Fruit fly (Drosophila melanogaster) whole organism, pupa: ENCODE measurements around the gene CG5577.
"Not testable (repeated sequence)": the region's sequence is repeated elsewhere in the genome, so short reads cannot be mapped to it uniquely, and the experiment has no call there.

Experiments used
- CG10348 ChIP-seq: fragments of 200-800 bp; sonication (Bioruptor generic); IDR thresholded peaks from 2 replicates; pipeline ENCODE4 v1.3.6; 2022; ENCODE audit warnings: missing biosample characterization, missing genetic modification characterization
- CG12605 ChIP-seq: fragments of 200-800 bp; sonication (Bioruptor generic); IDR thresholded peaks from 2 replicates; pipeline ENCODE4 v1.3.6; 2022; ENCODE audit warnings: missing biosample characterization, missing genetic modification characterization
- CG13204 ChIP-seq: fragments of 200-800 bp; sonication (Bioruptor generic); optimal IDR thresholded peaks from 2 replicates; lab custom pipeline; 2018; ENCODE audit warnings: missing biosample characterization, mild to moderate bottlenecking, missing genetic modification characterization, moderate library complexity
- CG14655 ChIP-seq: fragments of 200-800 bp; sonication (Bioruptor generic); optimal IDR thresholded peaks from 3 replicates; lab custom pipeline; 2017; ENCODE audit warnings: mild to moderate bottlenecking, missing biosample characterization, missing genetic modification reagents, missing genetic modification characterization
- CG15710 ChIP-seq: fragments of 200-800 bp; sonication (Bioruptor generic); optimal IDR thresholded peaks from 2 replicates; lab custom pipeline; 2018; ENCODE audit warnings: missing biosample characterization, mild to moderate bottlenecking, missing genetic modification characterization, moderate library complexity
- CG17806 ChIP-seq: fragments of 200-800 bp; sonication (Bioruptor generic); optimal IDR thresholded peaks from 2 replicates; lab custom pipeline; 2018; ENCODE audit warnings: missing biosample characterization, mild to moderate bottlenecking, missing genetic modification characterization, moderate library complexity
- CG32121 ChIP-seq: fragments of 200-800 bp; sonication (Bioruptor generic); IDR thresholded peaks from 2 replicates; pipeline ENCODE4 v1.3.6; 2022; ENCODE audit warnings: missing biosample characterization, missing genetic modification characterization
- CG34367 ChIP-seq: fragments of 200-800 bp; sonication (Bioruptor generic); optimal IDR thresholded peaks from 2 replicates; lab custom pipeline; 2018; ENCODE audit warnings: missing biosample characterization, mild to moderate bottlenecking, missing genetic modification characterization
- CG4496 ChIP-seq: fragments of 200-800 bp; sonication (Bioruptor generic); IDR thresholded peaks from 3 replicates; pipeline ENCODE4 v1.3.6; 2022; ENCODE audit warnings: missing biosample characterization, missing genetic modification characterization
- CG8159 ChIP-seq: fragments of 200-800 bp; sonication (Bioruptor generic); optimal IDR thresholded peaks from 3 replicates; lab custom pipeline; 2018; ENCODE audit warnings: missing biosample characterization, mild to moderate bottlenecking, missing genetic modification characterization, moderate library complexity
- CG8301 ChIP-seq: fragments of 200-800 bp; sonication (Bioruptor generic); optimal IDR thresholded peaks from 2 replicates; lab custom pipeline; 2018; ENCODE audit warnings: missing biosample characterization, mild to moderate bottlenecking, missing genetic modification characterization
- CG9948 ChIP-seq: fragments of 200-800 bp; sonication (Bioruptor generic); optimal IDR thresholded peaks from 2 replicates; lab custom pipeline; 2018; ENCODE audit warnings: missing biosample characterization, mild to moderate bottlenecking, missing genetic modification characterization, moderate library complexity
- D1 ChIP-seq: fragments of 200-800 bp; sonication (Bioruptor generic); optimal IDR thresholded peaks from 2 replicates; lab custom pipeline; 2018; ENCODE audit warnings: missing biosample characterization, mild to moderate bottlenecking, missing genetic modification characterization, moderate library complexity
- EcR ChIP-seq: fragments of 200-800 bp; sonication (Bioruptor generic); optimal IDR thresholded peaks from 3 replicates; lab custom pipeline; 2019; ENCODE audit warnings: missing biosample characterization, missing genetic modification characterization, mild to moderate bottlenecking, moderate library complexity, missing genetic modification reagents
- Ets98B ChIP-seq: fragments of 200-800 bp; sonication (Bioruptor generic); IDR thresholded peaks from 2 replicates; pipeline ENCODE4 v1.3.6; 2022; ENCODE audit warnings: missing biosample characterization, missing genetic modification characterization
- Pif1A ChIP-seq: fragments of 200-800 bp; sonication (Bioruptor generic); optimal IDR thresholded peaks from 3 replicates; lab custom pipeline; 2016; ENCODE audit warnings: missing biosample characterization, missing genetic modification characterization
- Pif1B ChIP-seq: fragments of 200-800 bp; sonication (Bioruptor generic); optimal IDR thresholded peaks from 3 replicates; lab custom pipeline; 2016; ENCODE audit warnings: missing biosample characterization, missing genetic modification characterization
- Snoo ChIP-seq: fragments of 200-800 bp; sonication (Bioruptor generic); optimal IDR thresholded peaks from 3 replicates; lab custom pipeline; 2017; ENCODE audit warnings: missing biosample characterization, mild to moderate bottlenecking, missing genetic modification characterization, inconsistent platforms
- fd96Ca ChIP-seq: fragments of 200-800 bp; sonication (Bioruptor generic); IDR thresholded peaks from 3 replicates; pipeline ENCODE4 v1.3.6; 2022; ENCODE audit warnings: missing biosample characterization, missing genetic modification characterization
- gl ChIP-seq: fragments of 200-800 bp; sonication (Bioruptor generic); optimal IDR thresholded peaks from 2 replicates; lab custom pipeline; 2018; ENCODE audit warnings: missing biosample characterization, mild to moderate bottlenecking, missing genetic modification characterization
- rn ChIP-seq: fragments of 200-800 bp; sonication (Bioruptor generic); IDR thresholded peaks from 2 replicates; pipeline ENCODE4 v1.3.6; 2022; ENCODE audit warnings: missing biosample characterization, missing genetic modification characterization

The CG5577 gene

DNA sequence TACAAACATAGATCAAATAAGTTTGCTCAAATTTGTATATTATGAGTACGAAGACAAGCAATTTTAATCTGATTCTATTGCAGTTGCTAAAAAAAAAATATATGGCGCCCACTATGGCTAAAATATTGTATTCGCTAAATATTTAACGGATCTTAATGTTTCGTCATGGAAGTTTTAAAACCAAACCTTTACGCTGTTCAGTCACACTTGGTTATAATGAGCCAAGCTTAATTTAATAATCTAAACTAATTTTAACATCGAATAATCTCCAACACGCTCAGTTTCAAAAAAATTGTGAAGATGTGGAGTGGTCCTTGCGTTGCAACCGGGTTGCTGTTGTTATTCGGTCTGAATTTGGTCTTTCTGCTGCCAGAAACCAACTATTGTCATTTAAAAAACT is 16.9 kb upstream of the CG5577 start, which contains the start of gene CG34002:
Gene CG34002 (plus strand): TSS at position 301 of the 400 bp plus-strand sequence.
- not testable (repeated sequence) for TF ChIP-seq CG13204 (GFP tag; lab: Kevin White, UChicago); Snoo; D1

DNA sequence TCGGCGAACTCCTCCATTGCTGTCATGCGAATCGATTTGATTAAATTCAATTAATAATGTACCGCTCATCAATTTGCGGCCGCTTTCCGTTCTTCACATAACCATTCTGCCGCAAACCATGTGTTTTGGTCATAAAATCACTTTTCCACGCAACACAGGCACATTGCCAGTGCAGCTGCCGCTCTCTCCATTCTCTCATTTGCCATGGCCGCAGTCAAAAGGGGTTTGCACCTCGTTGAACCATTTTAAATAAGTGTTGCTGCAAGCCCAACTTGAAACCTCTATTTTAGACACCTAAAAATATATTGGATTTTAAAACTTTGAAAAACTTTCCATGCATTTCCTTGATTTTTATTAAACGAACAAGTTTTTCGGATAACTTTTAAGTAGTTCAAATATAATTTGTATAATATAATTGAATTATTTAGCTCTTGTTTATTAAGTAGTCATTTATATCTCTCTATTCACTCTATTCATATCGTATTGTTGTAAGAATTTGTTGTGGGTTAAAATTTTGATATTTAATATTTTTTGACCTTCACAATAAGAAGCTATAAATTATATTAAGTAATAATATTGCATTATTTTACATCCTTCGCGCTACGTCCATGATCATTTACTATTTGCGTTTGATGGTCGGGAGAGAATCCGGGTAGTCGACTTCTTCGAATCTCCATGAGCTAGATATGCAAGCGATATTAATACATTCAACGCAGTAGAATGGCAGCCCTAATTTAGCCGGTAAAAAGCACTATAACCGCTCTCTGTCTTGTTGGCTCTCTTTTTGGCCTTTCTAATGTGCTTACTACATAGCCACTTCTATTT is 15.6 kb upstream of the CG5577 start, which contains the start of gene CG5535:
Gene CG5535 (minus strand): TSS at position 140 of the 825 bp plus-strand sequence.
- TF ChIP-seq CG8301 (peak; percentile 79), EcR (no peak), CG4496 (GFP tag; lab: Robert Waterston, UW) (peak; percentile 71), D1 (peak; percentile 40), CG14655 (peak; percentile 93), Ets98B (peak; percentile 85), CG9948 (tag; lab: Kevin White, UChicago) (peak; percentile 83), CG34367 (tag; lab: Kevin White, UChicago) (peak; percentile 47), CG13204 (GFP tag; lab: Kevin White, UChicago) (no peak), Pif1B (GFP tag; lab: Kevin White, UChicago) (peak; percentile 46), rn (GFP tag; lab: Robert Waterston, UW) (no peak), CG15710 (tag; lab: Kevin White, UChicago) (peak; percentile 78), CG8159 (tag; lab: Kevin White, UChicago) (peak; percentile 85), Pif1A (GFP tag; lab: Kevin White, UChicago) (no peak), CG10348 (0 out of 2 replicates have a peak, but pooled peaks have one; percentile 9), CG12605 (peak; percentile 52; the same call in 1 of the 2 replicates), Snoo (peak; percentile 41), CG17806 (peak; percentile 46), CG32121 (GFP tag; lab: Robert Waterston, UW) (peak; percentile 50; the same call in 1 of the 2 replicates), fd96Ca (GFP tag; lab: Robert Waterston, UW) (peak; percentile 81), gl (no peak)

DNA sequence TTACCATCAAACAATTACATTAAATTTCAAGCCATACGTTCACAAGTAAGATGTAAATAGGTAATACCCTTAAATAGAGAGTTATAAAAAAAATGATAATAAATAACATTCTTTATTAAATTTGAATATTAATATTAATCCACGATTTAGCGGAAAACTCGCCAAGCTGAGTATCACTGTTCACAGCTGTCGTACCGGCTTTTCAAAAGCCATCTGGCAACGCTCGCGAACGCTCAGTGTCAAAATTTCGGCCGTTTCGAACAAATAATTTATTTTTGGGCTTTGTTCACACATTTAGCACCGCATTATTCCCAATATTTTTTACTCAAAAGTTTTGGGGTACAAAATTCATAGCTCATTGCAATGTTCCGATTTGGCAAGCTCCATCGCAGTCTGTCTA is 8.3 kb upstream of the CG5577 start, which contains the start of gene TrpRS-m:
Gene TrpRS-m (plus strand): TSS at position 211 of the 400 bp plus-strand sequence.
- TF ChIP-seq CG32121 (GFP tag; lab: Robert Waterston, UW) (no peak), EcR (no peak), Pif1A (GFP tag; lab: Kevin White, UChicago) (no peak), D1 (peak; percentile 53), CG12605 (no peak), CG8301 (no peak)

DNA sequence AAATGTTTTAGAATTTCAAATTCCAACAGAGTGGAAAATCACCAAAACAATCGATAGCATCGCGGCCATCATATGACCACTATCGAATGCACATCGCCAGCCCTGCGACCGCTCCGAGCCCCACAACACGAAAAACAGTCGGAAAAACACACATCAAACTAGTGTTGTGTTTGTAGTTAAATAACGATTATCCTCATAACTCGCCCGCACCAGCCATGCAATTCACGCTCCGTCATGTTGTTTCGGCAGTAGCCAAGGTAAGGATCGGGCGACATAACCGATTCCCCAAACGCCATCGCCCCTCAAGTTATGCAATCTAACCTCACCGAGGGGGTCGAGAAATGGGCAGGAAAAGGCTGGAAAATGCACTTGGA is 5.7 kb upstream of the CG5577 start:
- no peak; the same call in 1 of the 2 replicates for TF ChIP-seq Ets98B
- no peak for TF ChIP-seq D1
- 0 out of 3 replicates have a peak, but pooled peaks have one; percentile 27 for TF ChIP-seq CG4496 (GFP tag; lab: Robert Waterston, UW)
- TF ChIP-seq, all 21 proteins: peak for 1

DNA sequence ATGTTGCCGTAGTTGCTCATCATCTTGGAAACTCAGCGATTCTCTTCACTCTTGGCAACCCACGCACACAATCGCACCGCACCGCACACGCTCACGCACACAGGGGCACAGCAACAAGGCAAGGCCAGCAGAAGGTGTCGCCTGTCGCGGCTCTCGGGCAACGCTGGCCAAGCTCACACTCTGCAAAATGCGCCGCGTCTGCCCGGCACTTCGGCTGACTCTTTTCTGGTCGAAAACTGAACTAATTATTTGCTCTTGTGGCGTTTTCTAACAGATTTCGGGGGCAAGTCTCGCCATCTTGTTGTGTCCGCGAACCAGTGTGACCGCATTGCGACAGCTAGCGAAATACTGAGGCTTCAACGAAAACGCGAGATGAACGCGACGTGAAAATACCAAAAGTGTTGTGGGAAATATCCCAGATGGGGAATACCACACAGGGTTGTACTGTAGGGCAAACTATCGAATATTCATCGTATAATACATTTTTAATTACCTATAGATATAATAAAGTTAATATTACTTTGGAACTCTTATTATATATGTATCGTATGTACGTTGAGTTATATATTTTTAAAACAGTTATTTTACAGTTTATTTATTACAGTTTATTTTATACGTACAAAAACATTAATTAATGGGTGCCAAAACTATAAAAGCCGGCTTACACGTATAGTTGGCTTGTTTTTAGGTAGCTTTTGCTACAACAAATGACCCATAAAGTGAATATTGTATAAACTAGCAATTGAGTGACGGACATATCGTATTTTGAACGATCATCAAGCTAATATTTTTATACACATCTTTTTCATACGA is 5.1 kb upstream of the CG5577 start, which contains the start of the genes MED19 and CG7430:
Gene MED19 (minus strand): TSS at position 333 of the 813 bp plus-strand sequence.
Gene CG7430 (plus strand): TSS at position 748 of the 813 bp plus-strand sequence.
- peak; percentile 87 for TF ChIP-seq EcR
- peak; percentile 29; the same call in 1 of the 2 replicates for TF ChIP-seq CG12605
- TF ChIP-seq CG4496 (GFP tag; lab: Robert Waterston, UW), result peak; percentile 54; the same call in 2 of the 3 replicates
- no peak for TF ChIP-seq CG32121 (GFP tag; lab: Robert Waterston, UW)
- TF ChIP-seq gl, result peak; percentile 24

DNA sequence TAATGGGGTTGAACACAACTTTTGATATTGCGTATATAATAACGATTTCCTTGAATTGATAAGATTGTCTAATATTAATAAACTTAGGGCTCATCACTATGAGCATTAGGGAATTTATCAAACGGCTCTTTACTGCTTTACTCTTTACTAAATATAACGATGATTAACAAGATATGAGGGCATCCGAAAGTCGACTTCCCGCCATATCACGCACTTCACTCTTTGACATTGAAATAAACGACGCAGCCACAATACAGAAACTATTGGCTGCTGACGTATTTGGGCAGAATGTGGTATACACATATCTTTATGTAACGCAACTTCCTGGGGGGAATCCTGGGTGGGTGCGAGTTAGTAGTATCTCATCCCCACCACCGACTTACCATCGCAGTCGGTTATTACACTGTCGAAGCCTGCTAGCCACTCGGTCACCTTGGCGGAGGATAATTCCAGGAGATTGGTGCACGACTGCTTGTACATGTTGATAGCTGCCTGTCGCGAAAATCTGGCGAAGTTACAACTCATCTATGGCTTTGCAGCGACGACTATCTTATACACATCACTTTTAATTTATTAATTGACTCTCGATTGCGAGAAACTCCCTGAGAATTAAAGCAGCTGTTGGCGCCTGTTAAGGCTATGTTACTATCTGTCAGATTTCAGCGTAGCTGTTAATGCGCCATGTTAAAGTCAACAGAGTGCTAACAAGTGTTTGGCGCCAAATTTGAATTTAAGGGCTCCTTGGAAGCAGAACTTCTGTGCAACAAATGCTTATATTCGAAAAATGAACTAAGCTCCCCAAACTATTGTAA is 1.9 kb upstream of the CG5577 start, which contains the start of gene CG5567:
Gene CG5567 (minus strand): TSS at position 653 of the 812 bp plus-strand sequence.
- TF ChIP-seq fd96Ca (GFP tag; lab: Robert Waterston, UW) (0 out of 3 replicates have a peak, but pooled peaks have one; percentile 17), EcR (peak; percentile 38), gl (no peak), CG12605 (0 out of 2 replicates have a peak, but pooled peaks have one; percentile 19), CG17806 (peak; percentile 10), Snoo (peak; percentile 2), CG10348 (no peak), CG32121 (GFP tag; lab: Robert Waterston, UW) (0 out of 2 replicates have a peak, but pooled peaks have one; percentile 33), CG8301 (no peak), Pif1B (GFP tag; lab: Kevin White, UChicago) (no peak)
